Worm (Caenorhabditis elegans) whole organism, L1 larva: ENCODE results near the gene F49F1.17.

Experiments
- F16B12.6 ChIP-seq: fragments of 150-350 bp; optimal IDR thresholded peaks from 2 replicates; lab custom pipeline; 2014; ENCODE audit warnings: missing biosample characterization, missing genetic modification characterization
- aha-1 ChIP-seq: fragments of 150-350 bp; optimal IDR thresholded peaks from 2 replicates; lab custom pipeline; 2014; ENCODE audit warnings: missing biosample characterization, missing genetic modification characterization
- ceh-63 ChIP-seq: fragments of 200-800 bp; sonication (Bioruptor generic); optimal IDR thresholded peaks from 2 replicates; lab custom pipeline; 2018; ENCODE audit warnings: mild to moderate bottlenecking, missing genetic modification characterization, missing compliant biosample characterization
- ceh-8 ChIP-seq: fragments of 200-800 bp; sonication (Bioruptor generic); optimal IDR thresholded peaks from 2 replicates; lab custom pipeline; 2018; ENCODE audit warnings: mild to moderate bottlenecking, missing genetic modification characterization, moderate library complexity, missing compliant biosample characterization
- ceh-90 ChIP-seq: sonication (generic microtip); optimal IDR thresholded peaks from 2 replicates; lab custom pipeline; 2016; ENCODE audit warnings: missing genetic modification characterization, missing compliant biosample characterization
- efl-1 ChIP-seq, 4 experiments: fragments of 150-350 bp; optimal IDR thresholded peaks in 3 of 4; peaks in 1 of 4; 1 replicate in 1 of 4; 2 replicates in 3 of 4; lab custom pipeline; 2014; ENCODE audit warnings: missing biosample characterization in 2 of 4, missing genetic modification characterization in 2 of 4, missing genetic modification reagents in 2 of 4
- efl-3 ChIP-seq: fragments of 200-800 bp; sonication (Bioruptor generic); optimal IDR thresholded peaks from 2 replicates; lab custom pipeline; 2018; ENCODE audit warnings: mild to moderate bottlenecking, missing genetic modification characterization, missing compliant biosample characterization
- egl-13 ChIP-seq: sonication (generic microtip); optimal IDR thresholded peaks from 2 replicates; lab custom pipeline; 2016; ENCODE audit warnings: missing genotype, missing genetic modification reagents, missing genetic modification characterization, missing compliant biosample characterization
- elt-2 ChIP-seq: sonication (generic microtip); optimal IDR thresholded peaks from 2 replicates; lab custom pipeline; 2016; ENCODE audit warnings: missing genetic modification characterization, mild to moderate bottlenecking, inconsistent platforms, missing compliant biosample characterization, missing genetic modification reagents
- ets-5 ChIP-seq: fragments of 200-800 bp; sonication (Bioruptor generic); IDR thresholded peaks from 2 replicates; pipeline ENCODE4 v1.3.6; 2022; ENCODE audit warnings: missing genetic modification characterization, missing compliant biosample characterization
- fkh-10 ChIP-seq: sonication (generic microtip); optimal IDR thresholded peaks from 2 replicates; lab custom pipeline; 2017; ENCODE audit warnings: missing biosample characterization, missing genetic modification reagents, missing genetic modification characterization
- fkh-4 ChIP-seq: sonication (generic microtip); optimal IDR thresholded peaks from 2 replicates; lab custom pipeline; 2016; ENCODE audit warnings: missing compliant biosample characterization, missing genetic modification characterization, borderline replicate concordance
- grh-1 ChIP-seq: fragments of 200-800 bp; sonication (Bioruptor generic); IDR thresholded peaks from 2 replicates; pipeline ENCODE4 v1.3.6; 2022; ENCODE audit warnings: missing genetic modification reagents, missing genetic modification characterization, missing compliant biosample characterization
- hlh-17 ChIP-seq: fragments of 200-800 bp; sonication (Bioruptor generic); optimal IDR thresholded peaks from 2 replicates; lab custom pipeline; 2018; ENCODE audit warnings: missing genetic modification characterization, mild to moderate bottlenecking, missing compliant biosample characterization, moderate library complexity, borderline replicate concordance
- hlh-4 ChIP-seq: sonication (generic microtip); optimal IDR thresholded peaks from 2 replicates; lab custom pipeline; 2016; ENCODE audit warnings: mild to moderate bottlenecking, missing genetic modification characterization, missing compliant biosample characterization
- hpl-2 ChIP-seq: fragments of 150-350 bp; optimal IDR thresholded peaks from 2 replicates; lab custom pipeline; 2014; ENCODE audit warnings: missing biosample characterization, missing genetic modification reagents, missing genetic modification characterization
- jun-1 ChIP-seq: fragments of 150-350 bp; optimal IDR thresholded peaks from 2 replicates; lab custom pipeline; 2014; ENCODE audit warnings: missing biosample characterization, missing genetic modification reagents, missing genetic modification characterization
- lin-13 ChIP-seq: fragments of 150-350 bp; optimal IDR thresholded peaks from 2 replicates; lab custom pipeline; 2014; ENCODE audit warnings: missing biosample characterization, missing genetic modification reagents, missing genetic modification characterization
- lin-14 ChIP-seq: fragments of 200-800 bp; sonication (Bioruptor generic); optimal IDR thresholded peaks from 2 replicates; lab custom pipeline; 2018; ENCODE audit warnings: mild to moderate bottlenecking, missing genetic modification characterization, moderate library complexity, missing compliant biosample characterization
- lin-35 ChIP-seq, 2 experiments: fragments of 150-350 bp; optimal IDR thresholded peaks; 2 replicates each; lab custom pipeline; 2014; ENCODE audit warnings: missing biosample characterization in 2 of 2, missing genetic modification characterization in 2 of 2, missing genetic modification reagents in 2 of 2
- lin-39 ChIP-seq: fragments of 150-350 bp; optimal IDR thresholded peaks from 2 replicates; lab custom pipeline; 2014; ENCODE audit warnings: missing biosample characterization, missing genetic modification reagents, missing genetic modification characterization
- lsy-2 ChIP-seq, 2 experiments: fragments of 150-350 bp; optimal IDR thresholded peaks; 2 replicates each; lab custom pipeline; 2014; ENCODE audit warnings: missing biosample characterization in 2 of 2, missing genetic modification characterization in 2 of 2
- mab-9 ChIP-seq: fragments of 200-800 bp; sonication (Bioruptor generic); IDR thresholded peaks from 2 replicates; pipeline ENCODE4 v1.3.6; 2022; ENCODE audit warnings: missing genetic modification reagents, missing genetic modification characterization, missing compliant biosample characterization
- mdl-1 ChIP-seq, 2 experiments: fragments of 150-350 bp; optimal IDR thresholded peaks; 2 replicates each; lab custom pipeline; 2014 to 2017; ENCODE audit warnings: missing biosample characterization in 2 of 2, missing genetic modification characterization in 2 of 2, inconsistent platforms in 1 of 2
- mef-2 ChIP-seq: fragments of 150-350 bp; optimal IDR thresholded peaks from 2 replicates; lab custom pipeline; 2014; ENCODE audit warnings: missing biosample characterization, missing genetic modification characterization
- nhr-19 ChIP-seq: fragments of 200-800 bp; sonication (Bioruptor generic); conservative IDR thresholded peaks from 2 replicates; pipeline ENCODE4 v1.3.6; 2022; ENCODE audit warnings: missing genetic modification characterization, missing compliant biosample characterization
- nhr-71 ChIP-seq: sonication (generic microtip); optimal IDR thresholded peaks from 2 replicates; lab custom pipeline; 2016; ENCODE audit warnings: mild to moderate bottlenecking, missing genetic modification characterization, moderate library complexity, missing compliant biosample characterization
- nhr-77 ChIP-seq: fragments of 150-350 bp; optimal IDR thresholded peaks from 2 replicates; lab custom pipeline; 2014; ENCODE audit warnings: missing biosample characterization, missing genetic modification characterization
- nhr-84 ChIP-seq: sonication (generic microtip); optimal IDR thresholded peaks from 2 replicates; lab custom pipeline; 2017; ENCODE audit warnings: missing biosample characterization, missing genetic modification characterization
- pqm-1 ChIP-seq: sonication (generic microtip); optimal IDR thresholded peaks from 3 replicates; lab custom pipeline; 2017; ENCODE audit warnings: missing biosample characterization, missing genetic modification characterization
- rnt-1 ChIP-seq: sonication (generic microtip); optimal IDR thresholded peaks from 2 replicates; lab custom pipeline; 2016; ENCODE audit warnings: mild to moderate bottlenecking, missing genetic modification characterization, moderate library complexity, missing compliant biosample characterization
- swsn-7 ChIP-seq: sonication (generic microtip); optimal IDR thresholded peaks from 2 replicates; lab custom pipeline; 2016; ENCODE audit warnings: missing genetic modification characterization, missing compliant biosample characterization
- tlp-1 ChIP-seq: fragments of 150-350 bp; optimal IDR thresholded peaks from 2 replicates; lab custom pipeline; 2014; ENCODE audit warnings: missing biosample characterization, missing genetic modification characterization
- unc-30 ChIP-seq: sonication (generic microtip); optimal IDR thresholded peaks from 2 replicates; lab custom pipeline; 2017; ENCODE audit warnings: missing biosample characterization, missing genetic modification characterization
- unc-62 ChIP-seq: fragments of 150-350 bp; optimal IDR thresholded peaks from 2 replicates; lab custom pipeline; 2014; ENCODE audit warnings: missing biosample characterization, missing genetic modification reagents, missing genetic modification characterization
- xbp-1 ChIP-seq: sonication (generic microtip); optimal IDR thresholded peaks from 2 replicates; lab custom pipeline; 2016; ENCODE audit warnings: missing genetic modification characterization, missing compliant biosample characterization
- zip-4 ChIP-seq: fragments of 200-800 bp; sonication (Bioruptor generic); optimal IDR thresholded peaks from 2 replicates; lab custom pipeline; 2018; ENCODE audit warnings: mild to moderate bottlenecking, missing genetic modification characterization, moderate library complexity, missing compliant biosample characterization

The F49F1.17 gene

DNA sequence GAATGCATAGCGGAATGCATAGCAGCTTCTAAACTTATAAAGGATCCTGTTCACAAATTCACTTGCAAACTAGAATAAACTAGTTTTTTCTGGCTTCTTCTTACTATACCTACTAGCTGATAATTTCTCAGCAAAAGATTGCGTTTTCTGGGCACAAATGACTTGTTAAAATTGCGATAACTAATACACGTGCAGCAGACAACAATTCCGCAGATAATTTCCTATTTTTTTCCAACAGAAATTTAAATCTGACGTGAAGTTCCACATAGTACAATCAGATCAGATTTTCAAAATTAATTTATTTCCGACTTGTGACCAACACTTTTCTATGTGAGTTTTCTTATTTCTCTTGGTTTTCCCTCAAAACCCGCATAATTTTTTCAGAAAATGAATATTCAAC is 28.7 kb upstream of the F49F1.17 start, which contains the start of gene scrm-8:
Gene scrm-8, plus strand, starts transcription at position 301 of the 400 bp plus-strand sequence.
- TF ChIP-seq ets-5 (no peak), F16B12.6 (tag; lab: Kevin White, UChicago) (no peak), unc-62 (GFP tag; lab: Kevin White, UChicago) (no peak), efl-1 (optimal IDR thresholded peaks at IDR 0.05; lab: Kevin White, UChicago) (no peak), efl-1 (GFP tag; optimal IDR thresholded peaks at IDR 0.05 in 1 of 2; lab: Kevin White, UChicago) (no peak), mdl-1 (tag; optimal IDR thresholded peaks at IDR 0.05; lab: Kevin White, UChicago) (no peak), zip-4 (GFP tag; lab: Kevin White, UChicago) (no peak), grh-1 (GFP tag; lab: Robert Waterston, UW) (no peak), hpl-2 (no peak), mab-9 (GFP tag; lab: Robert Waterston, UW) (no peak), fkh-4 (no peak), aha-1 (no peak), tlp-1 (tag; lab: Kevin White, UChicago) (no peak), ceh-90 (tag; lab: Kevin White, UChicago) (no peak), lsy-2 (tag; optimal IDR thresholded peaks at IDR 0.05; lab: Kevin White, UChicago) (no peak), nhr-84 (tag; lab: Kevin White, UChicago) (no peak), unc-30 (tag; lab: Kevin White, UChicago) (no peak)
- TF ChIP-seq, all 84 proteins: peak for 0

ce11 chrIV:4162121-4162520 is 26.5 kb upstream of the F49F1.17 start, which contains the start of gene scrm-5:
Gene scrm-5, plus strand, starts transcription at chrIV:4162421.
- TF ChIP-seq ceh-8 (GFP tag; lab: Kevin White, UChicago), result no peak
- TF ChIP-seq grh-1 (GFP tag; lab: Robert Waterston, UW), result no peak
- TF ChIP-seq efl-1 (optimal IDR thresholded peaks at IDR 0.05; lab: Kevin White, UChicago), result no peak
- TF ChIP-seq efl-1 (GFP tag; optimal IDR thresholded peaks at IDR 0.05 in 1 of 2; lab: Kevin White, UChicago), result no peak
- TF ChIP-seq zip-4 (GFP tag; lab: Kevin White, UChicago), result no peak
- no peak for TF ChIP-seq lin-14 (GFP tag; lab: Kevin White, UChicago)
- TF ChIP-seq nhr-71 (tag; lab: Kevin White, UChicago), result no peak
- TF ChIP-seq lin-13 (GFP tag; lab: Kevin White, UChicago), result no peak
- TF ChIP-seq lin-39 (tag; lab: Kevin White, UChicago), result no peak
- no peak for TF ChIP-seq F16B12.6 (tag; lab: Kevin White, UChicago)
- TF ChIP-seq efl-3 (GFP tag; lab: Kevin White, UChicago), result no peak
- TF ChIP-seq pqm-1, result no peak
- no peak for TF ChIP-seq egl-13
- TF ChIP-seq, all 84 proteins: peak for 0

DNA sequence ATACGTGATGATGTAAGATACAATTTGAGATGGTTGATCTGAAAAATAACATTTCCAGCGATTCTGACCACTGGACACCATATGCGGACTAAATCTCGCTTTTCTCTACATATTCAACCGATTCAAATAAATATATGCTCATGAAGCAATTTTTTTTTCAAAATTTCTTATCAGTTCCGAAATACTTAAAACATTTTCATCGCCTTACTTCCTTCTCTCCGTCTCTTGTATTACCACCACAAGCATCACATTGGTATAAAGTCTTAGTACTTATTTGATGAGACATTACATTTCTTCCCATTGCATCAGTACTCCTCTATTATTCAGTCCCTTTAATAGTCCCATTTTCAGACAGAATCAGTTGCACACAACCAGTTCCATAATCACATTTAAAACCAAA is 19.0 kb upstream of the F49F1.17 start, which contains the start of gene K08D10.14:
Gene K08D10.14, plus strand, starts transcription at position 301 of the 400 bp plus-strand sequence.
- TF ChIP-seq mef-2 (tag; lab: Kevin White, UChicago) (no peak), rnt-1 (tag; lab: Kevin White, UChicago) (no peak), swsn-7 (tag; lab: Kevin White, UChicago) (no peak), xbp-1 (tag; lab: Kevin White, UChicago) (no peak), nhr-19 (GFP tag; lab: Robert Waterston, UW) (no peak), elt-2 (tag; lab: Kevin White, UChicago) (peak; percentile 19)
- TF ChIP-seq, all 84 proteins: peak for 1

DNA sequence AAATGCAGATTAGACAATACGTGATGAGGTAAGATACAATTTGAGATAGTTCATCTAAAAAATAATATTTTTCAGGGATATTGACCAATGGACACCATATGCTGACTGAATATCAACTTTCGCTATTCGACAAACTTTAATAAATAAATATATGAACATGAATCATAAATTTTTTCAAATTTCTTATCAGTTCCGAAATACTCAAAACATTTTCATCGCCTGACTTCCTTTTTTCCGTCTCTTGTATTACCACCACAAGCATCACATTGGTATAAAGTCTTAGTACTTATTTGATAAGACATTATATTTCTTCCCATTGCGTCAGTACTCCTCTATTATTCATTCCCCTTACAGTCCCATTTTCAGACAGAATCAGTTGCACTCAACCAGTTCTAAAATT is 16.5 kb upstream of the F49F1.17 start, which contains the start of the genes K08D10.10 and R07C12.1:
Gene K08D10.10, plus strand, starts transcription at position 93 of the 400 bp plus-strand sequence.
Gene R07C12.1, plus strand, starts transcription at position 314 of the 400 bp plus-strand sequence.
- TF ChIP-seq F16B12.6 (tag; lab: Kevin White, UChicago) (no peak), elt-2 (tag; lab: Kevin White, UChicago) (peak; percentile 79)

DNA sequence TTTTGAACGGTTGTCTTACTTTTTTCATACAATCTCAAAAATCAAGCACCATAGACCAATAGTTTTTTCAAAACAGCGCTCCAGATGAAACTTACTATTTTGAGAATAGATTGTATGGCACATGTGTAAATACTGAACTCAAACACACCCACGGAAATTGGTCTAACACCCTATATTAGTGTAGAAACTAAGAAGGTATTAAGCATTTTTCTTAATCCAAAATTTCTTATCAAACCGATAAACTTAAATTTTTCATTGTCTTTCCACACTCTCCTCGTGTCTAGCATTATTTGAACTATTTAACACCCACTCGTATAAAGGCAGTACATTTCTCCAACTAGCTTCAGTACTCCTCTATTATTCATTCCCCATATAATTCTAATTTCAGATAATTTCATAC is 14.5 kb upstream of the F49F1.17 start:
- no peak for TF ChIP-seq hlh-17
- TF ChIP-seq nhr-77 (tag; lab: Kevin White, UChicago), result no peak
- no peak for TF ChIP-seq fkh-10 (GFP tag; lab: Kevin White, UChicago)
- TF ChIP-seq lsy-2 (tag; optimal IDR thresholded peaks at IDR 0.05; lab: Kevin White, UChicago), result no peak
- TF ChIP-seq lin-13 (GFP tag; lab: Kevin White, UChicago), result no peak
- no peak for TF ChIP-seq hlh-4 (tag; lab: Kevin White, UChicago)
- TF ChIP-seq grh-1 (GFP tag; lab: Robert Waterston, UW), result no peak
- no peak for TF ChIP-seq aha-1
- no peak for TF ChIP-seq efl-1 (optimal IDR thresholded peaks at IDR 0.05; lab: Kevin White, UChicago)
- TF ChIP-seq efl-1 (GFP tag; optimal IDR thresholded peaks at IDR 0.05 in 1 of 2; lab: Kevin White, UChicago), result peak in 1 of 2 experiments; percentile 57
- TF ChIP-seq jun-1 (tag; lab: Kevin White, UChicago), result no peak
- no peak for TF ChIP-seq lin-39 (tag; lab: Kevin White, UChicago)
- no peak for TF ChIP-seq lin-35 (GFP tag; optimal IDR thresholded peaks at IDR 0.05; lab: Kevin White, UChicago)
- peak; percentile 58 for TF ChIP-seq elt-2 (tag; lab: Kevin White, UChicago)
- TF ChIP-seq ceh-63 (GFP tag; lab: Kevin White, UChicago), result no peak
